Worm (Caenorhabditis elegans) whole organism, L3 larva: ENCODE data around the gene C13C4.7.

Experiments
- ZK546.5 ChIP-seq: sonication (generic microtip); optimal IDR thresholded peaks from 2 replicates; lab custom pipeline; 2017; ENCODE audit warnings: missing biosample characterization, missing genetic modification characterization
- ama-1 ChIP-seq: fragments of 150-350 bp; optimal IDR thresholded peaks from 2 replicates; lab custom pipeline; 2018
- ceh-16 ChIP-seq: sonication (generic microtip); optimal IDR thresholded peaks from 2 replicates; lab custom pipeline; 2017; ENCODE audit warnings: missing biosample characterization, missing genetic modification characterization
- ceh-28 ChIP-seq: fragments of 150-350 bp; optimal IDR thresholded peaks from 2 replicates; lab custom pipeline; 2014; ENCODE audit warnings: missing biosample characterization, missing genetic modification reagents, missing genetic modification characterization
- egl-27 ChIP-seq: sonication (generic microtip); optimal IDR thresholded peaks from 4 replicates; lab custom pipeline; 2017; ENCODE audit warnings: missing biosample characterization, missing genetic modification reagents, missing genetic modification characterization
- elt-1 ChIP-seq: fragments of 150-350 bp; optimal IDR thresholded peaks from 2 replicates; lab custom pipeline; 2014; ENCODE audit warnings: missing biosample characterization, missing genetic modification characterization
- nhr-12 ChIP-seq: fragments of 150-350 bp; optimal IDR thresholded peaks from 2 replicates; lab custom pipeline; 2014; ENCODE audit warnings: missing biosample characterization, missing genetic modification characterization
- snpc-4 ChIP-seq: fragments of 150-350 bp; optimal IDR thresholded peaks from 2 replicates; lab custom pipeline; 2014; ENCODE audit warnings: missing biosample characterization, missing genetic modification characterization
- unc-62 ChIP-seq: fragments of 150-350 bp; sonication (generic microtip); optimal IDR thresholded peaks from 4 replicates; lab custom pipeline; 2014; ENCODE audit warnings: missing biosample characterization, missing genetic modification reagents, missing genetic modification characterization

- no peak for TF ChIP-seq nhr-12 (tag; lab: Kevin White, UChicago)
- no peak for TF ChIP-seq ceh-28 (tag; lab: Kevin White, UChicago)
- no peak for TF ChIP-seq ZK546.5 (tag; lab: Kevin White, UChicago)
- no peak for TF ChIP-seq snpc-4 (tag; lab: Kevin White, UChicago)
- no peak for TF ChIP-seq ceh-16
- TF ChIP-seq unc-62 (GFP tag; lab: Kevin White, UChicago): no peak
- no peak for TF ChIP-seq elt-1
- no peak for TF ChIP-seq ama-1 (lab: Kevin White, UChicago)
- TF ChIP-seq egl-27 (tag; lab: Kevin White, UChicago): no peak
These were observed 8.8 kb downstream of the C13C4.7 start, which contains the start of gene lhpp-1 for ce11 chrV:12111452-12111851.
